Fruit fly (Drosophila melanogaster): ENCODE results near the gene CG34325.

CG34325 gene

DNA sequence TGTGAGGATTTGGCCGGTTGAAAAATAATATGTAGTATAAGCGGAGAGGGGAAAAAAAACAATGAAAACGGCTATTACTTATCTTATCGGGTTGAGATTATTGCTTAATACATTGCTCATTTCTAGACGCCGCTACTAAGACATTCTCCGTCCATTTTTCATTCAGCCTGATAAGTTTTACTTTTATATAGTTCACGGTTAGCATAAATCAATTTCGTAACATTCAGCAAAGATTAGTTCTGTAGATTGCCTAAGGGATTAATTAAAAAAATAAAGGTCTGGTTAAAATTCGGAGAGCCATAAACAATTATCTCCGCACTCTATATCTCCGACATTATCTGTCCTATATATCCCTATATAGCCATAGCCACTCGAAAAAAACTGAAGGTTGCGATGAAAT, 26.3 kb upstream of the CG34325 start:
- TF ChIP-seq pan (optimal IDR thresholded peaks at IDR 0.05) (no peak), Dll (optimal IDR thresholded peaks at IDR 0.05) (no peak), usp (GFP tag; optimal IDR thresholded peaks at IDR 0.05) (no peak), psq (optimal IDR thresholded peaks at IDR 0.05) (no peak), EcR (GFP tag; optimal IDR thresholded peaks at IDR 0.05) (no peak), CG8478 (optimal IDR thresholded peaks at IDR 0.05) (no peak)

DNA sequence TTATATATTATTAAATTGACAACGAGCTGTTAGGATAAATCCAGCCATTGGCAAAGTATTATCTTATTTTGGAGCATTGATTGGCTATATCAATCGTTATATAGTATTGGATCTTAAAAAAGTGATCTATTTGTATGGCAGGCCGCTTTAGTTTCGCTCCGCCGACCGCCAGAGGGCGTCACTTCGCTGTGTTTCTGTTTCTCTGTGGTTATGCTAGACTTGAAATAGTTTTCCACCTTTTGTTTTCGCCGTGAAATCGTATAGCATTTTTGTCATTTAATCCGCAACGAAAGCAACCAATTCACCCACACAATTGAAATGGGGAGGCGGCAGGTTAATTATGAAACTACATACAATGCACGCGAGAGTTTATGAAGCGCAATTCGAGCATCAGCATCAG, 25.6 kb upstream of the CG34325 start:
- TF ChIP-seq pan (optimal IDR thresholded peaks at IDR 0.05): no peak
- TF ChIP-seq usp (GFP tag; optimal IDR thresholded peaks at IDR 0.05): no peak
- TF ChIP-seq CG8478 (optimal IDR thresholded peaks at IDR 0.05): no peak
- TF ChIP-seq EcR (GFP tag; optimal IDR thresholded peaks at IDR 0.05): no peak
- TF ChIP-seq psq (optimal IDR thresholded peaks at IDR 0.05): no peak

DNA sequence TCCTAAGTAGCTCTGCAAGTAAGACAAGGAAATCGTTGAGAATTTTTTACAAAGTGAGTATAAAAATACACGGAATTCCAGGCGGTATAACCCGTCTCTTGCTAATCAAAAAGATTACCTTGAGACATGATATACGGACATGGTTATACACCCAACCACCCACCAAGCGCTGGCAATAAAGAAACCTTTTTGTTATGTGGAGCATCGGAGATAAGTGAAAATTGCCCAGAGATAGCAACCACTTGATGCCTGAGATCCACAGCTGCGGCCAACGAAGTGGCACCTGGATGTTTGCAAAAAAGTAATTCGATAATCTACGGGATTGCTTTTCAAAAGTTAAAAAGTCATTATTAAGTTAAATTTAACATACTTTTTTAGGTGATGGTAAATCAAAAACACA, 24.7 kb upstream of the CG34325 start:
- TF ChIP-seq pan (optimal IDR thresholded peaks at IDR 0.05): no peak
- TF ChIP-seq EcR (GFP tag; optimal IDR thresholded peaks at IDR 0.05): no peak
- no peak for TF ChIP-seq psq (optimal IDR thresholded peaks at IDR 0.05)
- no peak for TF ChIP-seq usp (GFP tag; optimal IDR thresholded peaks at IDR 0.05)
- TF ChIP-seq Dll (optimal IDR thresholded peaks at IDR 0.05): no peak

DNA sequence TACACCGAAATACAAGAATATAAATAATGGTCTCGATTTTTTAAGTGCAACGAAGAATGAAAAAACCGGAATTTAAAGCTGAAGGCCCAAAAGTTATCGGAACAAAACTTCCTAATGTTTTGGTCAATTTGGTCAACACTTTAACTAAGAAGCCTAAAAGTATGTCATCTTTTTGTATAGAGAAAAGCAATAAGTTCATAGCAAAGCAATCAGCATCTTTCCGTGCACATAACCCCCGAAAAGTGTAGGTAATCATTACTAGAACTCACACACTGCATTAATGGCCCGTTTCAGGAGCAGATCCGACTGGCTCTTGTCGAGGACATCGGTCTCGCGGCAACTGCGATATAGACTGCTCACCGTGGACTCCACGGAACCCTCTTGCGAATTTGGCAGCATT, 23.1 kb upstream of the CG34325 start:
- TF ChIP-seq usp (GFP tag; optimal IDR thresholded peaks at IDR 0.05) (no peak), CG8478 (optimal IDR thresholded peaks at IDR 0.05) (no peak), Dll (optimal IDR thresholded peaks at IDR 0.05) (no peak), EcR (GFP tag; optimal IDR thresholded peaks at IDR 0.05) (no peak), pan (optimal IDR thresholded peaks at IDR 0.05) (no peak), psq (optimal IDR thresholded peaks at IDR 0.05) (no peak)

DNA sequence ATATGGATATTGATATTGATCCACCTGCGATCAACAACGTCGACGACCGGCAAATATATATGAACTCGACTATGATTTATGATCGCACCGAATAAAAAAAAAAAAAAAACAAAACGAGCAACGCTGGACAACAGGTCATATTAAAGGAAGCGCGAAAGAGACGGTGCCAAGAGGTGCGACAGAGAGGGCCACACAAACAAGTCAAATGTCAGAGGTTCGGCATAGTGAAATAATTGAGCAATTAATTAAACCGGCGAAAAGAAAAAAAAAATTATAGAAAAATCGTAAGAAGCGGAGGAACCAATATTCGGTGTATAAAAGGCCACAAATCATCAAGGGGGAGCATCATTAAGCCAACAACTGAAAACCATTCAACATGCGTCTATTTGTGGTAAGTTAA, 21.3 kb upstream of the CG34325 start, which contains the start of gene Twdlalpha:
Gene Twdlalpha (plus strand): TSS at position 301 of the 400 bp plus-strand sequence.
- TF ChIP-seq pan (optimal IDR thresholded peaks at IDR 0.05) (no peak), EcR (GFP tag; optimal IDR thresholded peaks at IDR 0.05) (no peak), usp (GFP tag; optimal IDR thresholded peaks at IDR 0.05) (no peak), Dll (optimal IDR thresholded peaks at IDR 0.05) (no peak), CG8478 (optimal IDR thresholded peaks at IDR 0.05) (no peak), psq (optimal IDR thresholded peaks at IDR 0.05) (no peak)

DNA sequence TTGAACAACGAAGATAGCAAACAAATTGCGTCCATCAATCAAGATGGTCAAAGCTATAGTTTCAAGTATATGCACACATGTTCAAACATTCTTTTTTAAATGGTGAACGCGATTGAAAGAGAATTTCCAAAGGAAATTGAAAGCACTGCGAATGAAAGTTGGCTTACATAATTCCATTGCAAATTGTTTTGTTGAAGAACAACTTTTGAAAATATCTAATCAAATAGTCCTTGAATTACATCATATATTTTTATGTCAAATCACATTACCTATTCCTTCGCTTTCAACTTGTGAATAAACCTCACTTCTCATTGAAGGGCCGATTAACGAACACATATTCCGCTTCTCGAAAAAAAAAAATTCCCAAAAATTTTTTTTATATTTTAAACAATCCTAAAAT, 19.4 kb upstream of the CG34325 start, which contains the start of gene CG32568:
Gene CG32568 (plus strand): TSS at position 301 of the 400 bp plus-strand sequence.
- TF ChIP-seq usp (GFP tag; optimal IDR thresholded peaks at IDR 0.05): no peak

DNA sequence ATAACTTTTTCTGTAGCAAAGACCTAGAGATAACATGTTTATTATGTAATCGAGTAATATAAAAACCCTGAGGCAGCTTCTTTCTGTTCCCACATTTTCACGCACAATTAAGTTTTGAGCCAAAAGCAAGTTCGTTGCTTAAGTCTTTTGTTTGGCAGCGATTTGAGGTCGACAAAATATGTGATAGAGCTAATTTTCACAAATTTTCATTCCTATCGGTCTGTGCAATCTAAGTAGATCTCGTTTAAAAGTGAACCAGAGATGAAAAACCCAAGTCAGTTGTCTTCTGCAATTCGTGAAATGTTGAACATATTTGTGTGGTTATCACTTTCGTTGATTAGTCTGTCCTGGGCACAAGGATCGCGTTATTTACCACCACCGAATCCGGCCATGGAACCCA, 16.7 kb upstream of the CG34325 start, which contains the start of gene TwdlZ:
Gene TwdlZ (plus strand): TSS at position 301 of the 400 bp plus-strand sequence.
- TF ChIP-seq CG8478 (optimal IDR thresholded peaks at IDR 0.05): no peak
- no peak for TF ChIP-seq EcR (GFP tag; optimal IDR thresholded peaks at IDR 0.05)
- TF ChIP-seq pan (optimal IDR thresholded peaks at IDR 0.05): no peak
- TF ChIP-seq Dll (optimal IDR thresholded peaks at IDR 0.05): no peak
- TF ChIP-seq psq (optimal IDR thresholded peaks at IDR 0.05): no peak
- no peak for TF ChIP-seq usp (GFP tag; optimal IDR thresholded peaks at IDR 0.05)

DNA sequence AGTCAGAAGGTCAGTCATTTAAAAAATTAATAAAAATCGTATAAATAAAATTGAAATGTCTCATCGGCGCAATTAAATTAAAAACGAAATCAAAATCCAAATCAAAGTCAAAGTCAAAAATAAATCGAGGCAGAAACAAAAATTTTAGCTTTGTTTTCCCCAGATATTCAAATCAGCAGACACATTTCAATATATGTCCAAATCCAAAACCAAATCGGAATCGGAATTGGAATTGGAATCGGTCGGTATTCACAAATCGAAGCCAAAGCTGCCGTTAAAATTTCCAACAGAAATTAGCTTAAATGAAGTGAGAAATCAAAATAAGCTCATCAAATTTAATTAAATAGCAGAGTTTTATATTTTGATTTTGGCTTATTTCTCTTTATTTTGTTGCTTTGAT, 15.0 kb upstream of the CG34325 start:
- TF ChIP-seq usp (GFP tag; optimal IDR thresholded peaks at IDR 0.05) (no peak), psq (optimal IDR thresholded peaks at IDR 0.05) (no peak), CG8478 (optimal IDR thresholded peaks at IDR 0.05) (no peak), pan (optimal IDR thresholded peaks at IDR 0.05) (no peak), EcR (GFP tag; optimal IDR thresholded peaks at IDR 0.05) (no peak), Dll (optimal IDR thresholded peaks at IDR 0.05) (no peak)

DNA sequence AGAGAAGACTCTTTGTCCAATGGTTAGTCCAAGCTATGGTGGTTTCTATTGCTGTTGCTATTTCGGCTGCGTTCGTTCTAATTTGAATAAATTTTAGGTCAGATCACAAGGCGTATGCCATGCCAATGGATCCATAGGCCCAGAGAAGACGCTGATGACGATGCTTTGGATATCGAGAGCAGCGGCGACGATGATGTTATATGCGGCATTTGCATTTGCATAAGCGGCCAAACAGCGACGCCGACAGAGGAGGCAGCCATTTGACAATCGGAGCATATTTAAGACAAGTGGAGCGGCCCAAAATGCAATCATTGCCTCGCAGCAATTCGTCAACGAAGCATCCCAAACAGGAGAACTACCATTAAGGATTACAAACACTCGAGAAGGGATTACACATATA, 13.4 kb upstream of the CG34325 start, which contains the start of gene TwdlY:
Gene TwdlY (plus strand): TSS at position 301 of the 400 bp plus-strand sequence.
- TF ChIP-seq Dll (optimal IDR thresholded peaks at IDR 0.05) (no peak), CG8478 (optimal IDR thresholded peaks at IDR 0.05) (no peak), psq (optimal IDR thresholded peaks at IDR 0.05) (no peak), usp (GFP tag; optimal IDR thresholded peaks at IDR 0.05) (no peak), pan (optimal IDR thresholded peaks at IDR 0.05) (no peak), EcR (GFP tag; optimal IDR thresholded peaks at IDR 0.05) (no peak)

DNA sequence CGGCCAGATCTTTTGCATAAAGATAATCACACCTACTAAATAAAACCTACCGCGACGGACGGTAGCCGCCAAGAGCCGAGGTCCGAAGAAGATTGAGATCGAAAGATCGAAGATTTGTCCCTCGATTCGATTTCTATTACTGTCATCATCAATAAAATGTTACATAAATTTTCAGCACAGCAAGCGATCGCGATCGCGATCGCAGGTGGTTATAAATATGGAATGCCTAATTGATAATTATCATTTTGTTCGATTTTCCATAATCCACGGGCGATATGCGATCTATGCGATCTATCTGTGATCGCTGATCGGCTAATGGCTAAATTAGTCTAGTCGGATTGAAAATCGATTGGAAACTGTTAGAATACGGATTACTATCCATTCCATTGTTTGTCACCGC, 12.0 kb upstream of the CG34325 start:
- TF ChIP-seq Dll (optimal IDR thresholded peaks at IDR 0.05) (no peak), CG8478 (optimal IDR thresholded peaks at IDR 0.05) (no peak), EcR (GFP tag; optimal IDR thresholded peaks at IDR 0.05) (no peak), pan (optimal IDR thresholded peaks at IDR 0.05) (no peak), usp (GFP tag; optimal IDR thresholded peaks at IDR 0.05) (no peak), psq (optimal IDR thresholded peaks at IDR 0.05) (no peak)

DNA sequence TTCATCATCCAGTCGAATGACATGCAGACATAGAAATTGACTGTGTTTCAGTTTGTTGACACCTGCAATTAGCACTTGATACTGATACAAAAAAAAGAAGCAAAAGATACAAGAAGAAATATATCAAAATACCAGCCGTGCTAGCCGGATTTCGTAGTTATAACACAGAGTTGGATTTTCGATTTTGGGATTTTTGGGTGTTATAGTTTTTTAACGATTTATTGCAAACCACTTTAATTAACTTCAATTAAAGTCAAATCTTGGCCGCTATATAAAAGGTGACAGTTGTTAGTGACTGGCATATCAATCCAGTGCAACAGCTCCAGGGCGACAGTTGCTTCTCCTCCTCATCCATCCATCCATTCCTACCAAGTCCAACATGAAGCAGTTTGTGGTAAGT, 9.6 kb upstream of the CG34325 start, which contains the start of gene TwdlX:
Gene TwdlX (plus strand): TSS at position 301 of the 400 bp plus-strand sequence.
- no peak for TF ChIP-seq usp (GFP tag; optimal IDR thresholded peaks at IDR 0.05)
- TF ChIP-seq psq (optimal IDR thresholded peaks at IDR 0.05): no peak

DNA sequence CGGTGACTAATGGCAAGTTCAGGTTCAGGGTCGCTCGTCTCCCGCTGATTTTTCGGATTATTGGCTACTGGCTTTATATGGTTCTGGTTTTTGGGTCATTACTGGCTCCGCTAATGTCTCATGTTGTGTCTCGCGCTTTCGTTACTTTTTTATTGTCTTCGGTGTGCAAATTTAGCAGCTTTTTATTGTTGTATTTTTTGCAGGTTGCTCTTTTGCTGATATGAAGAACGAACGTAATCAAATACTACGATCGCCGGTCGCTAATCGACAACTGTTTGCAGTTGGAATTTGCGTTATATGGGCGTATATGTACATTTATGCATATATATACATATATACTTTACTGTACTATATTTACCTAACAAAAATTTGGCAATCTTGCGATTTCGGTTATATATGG, 3.3 kb upstream of the CG34325 start:
- TF ChIP-seq psq (optimal IDR thresholded peaks at IDR 0.05) (no peak), EcR (GFP tag; optimal IDR thresholded peaks at IDR 0.05) (no peak), usp (GFP tag; optimal IDR thresholded peaks at IDR 0.05) (no peak), CG8478 (optimal IDR thresholded peaks at IDR 0.05) (no peak), Dll (optimal IDR thresholded peaks at IDR 0.05) (no peak), pan (optimal IDR thresholded peaks at IDR 0.05) (no peak)
